Worm (Caenorhabditis elegans): Measurements from ENCODE around the gene F16G10.7.

- TF ChIP-seq lim-6 (tag; optimal IDR thresholded peaks at IDR 0.05), result no peak
- TF ChIP-seq pqm-1 (tag; optimal IDR thresholded peaks at IDR 0.05), result no peak
- no peak for TF ChIP-seq npax-4 (tag; optimal IDR thresholded peaks at IDR 0.05)
- TF ChIP-seq ref-2 (tag; optimal IDR thresholded peaks at IDR 0.05), result no peak
- no peak for TF ChIP-seq mec-3 (tag; optimal IDR thresholded peaks at IDR 0.05; ENCODE audit: borderline replicate concordance)
- TF ChIP-seq eyg-1 (tag; optimal IDR thresholded peaks at IDR 0.05), result no peak
- TF ChIP-seq pag-3 (tag; optimal IDR thresholded peaks at IDR 0.05; ENCODE audit: borderline replicate concordance), result no peak
Measured at ce11 chrII:2411093-2411492, 31.0 kb upstream of the F16G10.7 start.
